Worm (Caenorhabditis elegans) whole organism, L4 larva: ENCODE results near the gene D1046.18.
A peak's percentile ranks its signal among the peaks of the same experiment; 100 is the strongest.

ENCODE experiments used
- F10B5.3 ChIP-seq: sonication (generic microtip); optimal IDR thresholded peaks from 2 replicates; lab custom pipeline; 2016; ENCODE audit warnings: mild to moderate bottlenecking, missing genetic modification characterization, missing compliant biosample characterization
- F37D6.2 ChIP-seq: sonication (generic microtip); optimal IDR thresholded peaks from 2 replicates; lab custom pipeline; 2016; ENCODE audit warnings: mild to moderate bottlenecking, missing genetic modification characterization, missing compliant biosample characterization
- F44E2.7 ChIP-seq: fragments of 200-800 bp; sonication (Bioruptor generic); IDR thresholded peaks from 2 replicates; pipeline ENCODE4 v2.1.2; 2022; ENCODE audit warnings: missing genetic modification characterization, missing compliant biosample characterization
- T20F7.1 ChIP-seq: fragments of 200-800 bp; sonication (Bioruptor generic); optimal IDR thresholded peaks from 2 replicates; lab custom pipeline; 2018; ENCODE audit warnings: mild to moderate bottlenecking, missing genetic modification characterization, missing compliant biosample characterization
- Y48G9A.11 ChIP-seq: fragments of 200-800 bp; sonication (Bioruptor generic); IDR thresholded peaks from 2 replicates; pipeline ENCODE4 v1.3.6; 2022; ENCODE audit warnings: missing genetic modification reagents, missing genetic modification characterization, missing compliant biosample characterization
- Y5F2A.4 ChIP-seq: fragments of 200-800 bp; sonication (Bioruptor generic); optimal IDR thresholded peaks from 2 replicates; lab custom pipeline; 2018; ENCODE audit warnings: mild to moderate bottlenecking, missing genetic modification characterization, missing compliant biosample characterization
- ZK337.2 ChIP-seq: fragments of 200-800 bp; sonication (Bioruptor generic); IDR thresholded peaks from 2 replicates; pipeline ENCODE4 v1.3.6; 2022; ENCODE audit warnings: missing genetic modification reagents, missing genetic modification characterization, missing compliant biosample characterization
- aha-1 ChIP-seq: fragments of 150-350 bp; peaks from one replicate; lab custom pipeline; 2014; ENCODE audit warnings: missing biosample characterization, missing genetic modification characterization
- aly-2 ChIP-seq: sonication (generic microtip); optimal IDR thresholded peaks from 2 replicates; lab custom pipeline; 2018; ENCODE audit warnings: missing biosample characterization, missing genetic modification characterization
- ama-1 ChIP-seq: fragments of 150-350 bp; optimal IDR thresholded peaks from 2 replicates; lab custom pipeline; 2014; ENCODE audit warnings: inconsistent platforms, mixed read lengths
- ceh-20 ChIP-seq: fragments of 200-800 bp; sonication (Bioruptor generic); IDR thresholded peaks from 2 replicates; pipeline ENCODE4 v1.3.6; 2022; ENCODE audit warnings: missing genetic modification reagents, missing genetic modification characterization, missing compliant biosample characterization
- ceh-82 ChIP-seq: sonication (generic microtip); optimal IDR thresholded peaks from 2 replicates; lab custom pipeline; 2017; ENCODE audit warnings: missing biosample characterization, missing genetic modification characterization
- daf-16 ChIP-seq, 3 experiments: sonication (generic microtip); optimal IDR thresholded peaks; 2 replicates each; lab custom pipeline; 2016 to 2017; ENCODE audit warnings: missing genetic modification characterization in 3 of 3, missing genetic modification reagents in 3 of 3, mild to moderate bottlenecking in 2 of 3, missing compliant biosample characterization in 2 of 3, missing biosample characterization in 1 of 3, moderate library complexity in 1 of 3
- dve-1 ChIP-seq: sonication (generic microtip); optimal IDR thresholded peaks from 2 replicates; lab custom pipeline; 2017; ENCODE audit warnings: antibody characterized with exemption, mild to moderate bottlenecking, missing genetic modification characterization, missing compliant biosample characterization; ENCODE audit not compliant: insufficient read depth
- egl-43 ChIP-seq: fragments of 200-800 bp; sonication (Bioruptor generic); IDR thresholded peaks from 2 replicates; pipeline ENCODE4 v1.3.6; 2022; ENCODE audit warnings: missing genetic modification reagents, missing genetic modification characterization, missing compliant biosample characterization
- fkh-10 ChIP-seq: fragments of 150-350 bp; optimal IDR thresholded peaks from 2 replicates; lab custom pipeline; 2014; ENCODE audit warnings: missing biosample characterization, missing genetic modification reagents, missing genetic modification characterization
- hif-1 ChIP-seq, 2 experiments: sonication (generic microtip); optimal IDR thresholded peaks; 2 replicates each; lab custom pipeline; 2016 to 2017; ENCODE audit warnings: missing compliant biosample characterization in 2 of 2, missing genetic modification characterization in 2 of 2, missing genetic modification reagents in 2 of 2, missing genotype in 2 of 2, mild to moderate bottlenecking in 1 of 2
- hlh-11 ChIP-seq: fragments of 200-800 bp; sonication (Bioruptor generic); optimal IDR thresholded peaks from 2 replicates; lab custom pipeline; 2018; ENCODE audit warnings: mild to moderate bottlenecking, missing genetic modification characterization, missing compliant biosample characterization
- hlh-30 ChIP-seq: sonication (generic microtip); optimal IDR thresholded peaks from 2 replicates; lab custom pipeline; 2017; ENCODE audit warnings: antibody characterized with exemption, mild to moderate bottlenecking, missing genetic modification characterization, missing compliant biosample characterization; ENCODE audit not compliant: insufficient read depth
- lim-7 ChIP-seq: fragments of 200-800 bp; sonication (Bioruptor generic); IDR thresholded peaks from 2 replicates; pipeline ENCODE4 v1.3.6; 2022; ENCODE audit warnings: missing genetic modification characterization, missing compliant biosample characterization
- lin-1 ChIP-seq: fragments of 200-800 bp; sonication (Bioruptor generic); IDR thresholded peaks from 2 replicates; pipeline ENCODE4 v1.3.6; 2022; ENCODE audit warnings: missing genetic modification reagents, missing genetic modification characterization, missing compliant biosample characterization
- lin-15B ChIP-seq: fragments of 150-350 bp; sonication (generic microtip); optimal IDR thresholded peaks from 3 replicates; lab custom pipeline; 2014; ENCODE audit warnings: missing biosample characterization, missing genetic modification characterization
- lin-38 ChIP-seq: fragments of 200-800 bp; sonication (Bioruptor generic); IDR thresholded peaks from 2 replicates; pipeline ENCODE4 v1.3.6; 2022; ENCODE audit warnings: missing genetic modification reagents, missing genetic modification characterization, missing compliant biosample characterization
- lin-39 ChIP-seq: fragments of 150-350 bp; optimal IDR thresholded peaks from 2 replicates; lab custom pipeline; 2014; ENCODE audit warnings: missing biosample characterization, missing genetic modification reagents, missing genetic modification characterization
- mdt-29 ChIP-seq: fragments of 200-800 bp; sonication (Bioruptor generic); IDR thresholded peaks from 2 replicates; pipeline ENCODE4 v1.3.6; 2022; ENCODE audit warnings: missing genetic modification reagents, missing genetic modification characterization, missing compliant biosample characterization
- mxl-2 ChIP-seq: fragments of 200-800 bp; sonication (Bioruptor generic); conservative IDR thresholded peaks from 2 replicates; pipeline ENCODE4 v1.3.6; 2022; ENCODE audit warnings: missing genetic modification reagents, missing genetic modification characterization, missing compliant biosample characterization
- mxl-3 ChIP-seq: fragments of 200-800 bp; sonication (Bioruptor generic); optimal IDR thresholded peaks from 2 replicates; lab custom pipeline; 2018; ENCODE audit warnings: mild to moderate bottlenecking, missing genetic modification characterization, missing compliant biosample characterization
- nhr-102 ChIP-seq: sonication (generic microtip); optimal IDR thresholded peaks from 2 replicates; lab custom pipeline; 2016; ENCODE audit warnings: mild to moderate bottlenecking, missing genetic modification characterization, moderate library complexity, missing compliant biosample characterization
- nhr-11 ChIP-seq: fragments of 150-350 bp; optimal IDR thresholded peaks from 2 replicates; lab custom pipeline; 2014; ENCODE audit warnings: missing biosample characterization, missing genetic modification characterization
- nhr-237 ChIP-seq: sonication (generic microtip); optimal IDR thresholded peaks from 2 replicates; lab custom pipeline; 2017; ENCODE audit warnings: missing biosample characterization, missing genetic modification characterization
- nhr-25 ChIP-seq: sonication (generic microtip); optimal IDR thresholded peaks from 2 replicates; lab custom pipeline; 2017; ENCODE audit warnings: missing genetic modification characterization, mild to moderate bottlenecking, missing compliant biosample characterization, antibody characterized with exemption, moderate library complexity, borderline replicate concordance; ENCODE audit not compliant: insufficient read depth
- nhr-48 ChIP-seq: sonication (generic microtip); optimal IDR thresholded peaks from 2 replicates; lab custom pipeline; 2016; ENCODE audit warnings: mild to moderate bottlenecking, missing genetic modification characterization, missing compliant biosample characterization
- nhr-76 ChIP-seq: fragments of 150-350 bp; optimal IDR thresholded peaks from 2 replicates; lab custom pipeline; 2014; ENCODE audit warnings: missing biosample characterization, missing genetic modification characterization
- nhr-77 ChIP-seq: fragments of 150-350 bp; optimal IDR thresholded peaks from 2 replicates; lab custom pipeline; 2014; ENCODE audit warnings: missing biosample characterization, missing genetic modification characterization
- php-3 ChIP-seq: fragments of 200-800 bp; sonication (Bioruptor generic); IDR thresholded peaks from 2 replicates; pipeline ENCODE4 v1.3.6; 2022; ENCODE audit warnings: missing genetic modification reagents, missing genetic modification characterization, missing compliant biosample characterization
- rbr-2 ChIP-seq: sonication (generic microtip); optimal IDR thresholded peaks from 2 replicates; lab custom pipeline; 2016; ENCODE audit warnings: missing genotype, missing genetic modification characterization, missing compliant biosample characterization
- sdz-12 ChIP-seq: fragments of 200-800 bp; sonication (Bioruptor generic); optimal IDR thresholded peaks from 2 replicates; lab custom pipeline; 2018; ENCODE audit warnings: mild to moderate bottlenecking, missing genetic modification characterization, missing compliant biosample characterization
- snpc-1.2 ChIP-seq: fragments of 200-800 bp; sonication (Bioruptor generic); IDR thresholded peaks from 2 replicates; pipeline ENCODE4 v1.3.6; 2022; ENCODE audit warnings: missing genetic modification reagents, missing genetic modification characterization, missing compliant biosample characterization
- spr-3 ChIP-seq: fragments of 200-800 bp; sonication (Bioruptor generic); optimal IDR thresholded peaks from 2 replicates; lab custom pipeline; 2018; ENCODE audit warnings: mild to moderate bottlenecking, missing genetic modification characterization, missing compliant biosample characterization
- unc-39 ChIP-seq: sonication (generic microtip); optimal IDR thresholded peaks from 2 replicates; lab custom pipeline; 2017; ENCODE audit warnings: missing biosample characterization, missing genetic modification characterization
- zfp-3 ChIP-seq: fragments of 200-800 bp; sonication (Bioruptor generic); conservative IDR thresholded peaks from 2 replicates; pipeline ENCODE4 v1.3.6; 2022; ENCODE audit warnings: missing genetic modification reagents, missing genetic modification characterization, missing compliant biosample characterization
- ztf-11 ChIP-seq: fragments of 150-350 bp; optimal IDR thresholded peaks from 2 replicates; lab custom pipeline; 2014; ENCODE audit warnings: missing biosample characterization, missing genetic modification characterization
- ztf-7 ChIP-seq: fragments of 150-350 bp; optimal IDR thresholded peaks from 2 replicates; lab custom pipeline; 2014; ENCODE audit warnings: missing biosample characterization, missing genetic modification characterization

The D1046.18 gene

ce11 chrIV:8893746-8894145 lies 36.3 kb upstream of the D1046.18 start, which contains the start of gene rad-54.L2 (continued):
- TF ChIP-seq Y5F2A.4 (no peak), nhr-11 (tag; lab: Kevin White, UChicago) (peak; percentile 8), dve-1 (tag; lab: Kevin White, UChicago) (peak; percentile 81), lin-38 (GFP tag; lab: Robert Waterston, UW) (peak; percentile 87), lin-39 (tag; lab: Kevin White, UChicago) (no peak), rbr-2 (tag; lab: Kevin White, UChicago) (peak; percentile 60), unc-39 (tag; lab: Kevin White, UChicago) (no peak), sdz-12 (GFP tag; lab: Kevin White, UChicago) (no peak), aha-1 (tag; lab: Kevin White, UChicago) (no peak), nhr-48 (tag; lab: Kevin White, UChicago) (peak; percentile 35), lim-7 (no peak), nhr-25 (tag; lab: Kevin White, UChicago) (no peak), ceh-82 (tag; lab: Kevin White, UChicago) (no peak), aly-2 (tag; lab: Kevin White, UChicago) (no peak), lin-1 (GFP tag; lab: Robert Waterston, UW) (no peak), F10B5.3 (tag; lab: Kevin White, UChicago) (no peak), fkh-10 (GFP tag; lab: Kevin White, UChicago) (peak; percentile 1), hif-1 (tag; optimal IDR thresholded peaks at IDR 0.05; lab: Kevin White, UChicago) (peak in 1 of 2 experiments; percentile 26), egl-43 (GFP tag; lab: Robert Waterston, UW) (no peak), Y48G9A.11 (GFP tag; lab: Robert Waterston, UW) (no peak), F37D6.2 (no peak), ceh-20 (GFP tag; lab: Robert Waterston, UW) (no peak), spr-3 (no peak), ztf-11 (no peak), php-3 (GFP tag; lab: Robert Waterston, UW) (no peak), mxl-2 (GFP tag; lab: Robert Waterston, UW) (no peak), ztf-7 (tag; lab: Kevin White, UChicago) (peak; percentile 5), nhr-237 (tag; lab: Kevin White, UChicago) (no peak), snpc-1.2 (GFP tag; lab: Robert Waterston, UW) (no peak), nhr-76 (tag; lab: Kevin White, UChicago) (no peak), daf-16 (GFP tag; optimal IDR thresholded peaks at IDR 0.05; lab: Kevin White, UChicago) (peak in 1 of 2 experiments; percentile 24), daf-16 (tag; optimal IDR thresholded peaks at IDR 0.05; lab: Kevin White, UChicago) (peak; percentile 88)

- TF ChIP-seq ama-1 (lab: Kevin White, UChicago) (peak; percentile 53), T20F7.1 (GFP tag; lab: Kevin White, UChicago) (no peak), ceh-20 (GFP tag; lab: Robert Waterston, UW) (no peak), ztf-11 (no peak), hlh-30 (tag; lab: Kevin White, UChicago) (no peak), ZK337.2 (GFP tag; lab: Robert Waterston, UW) (no peak), hlh-11 (no peak), F10B5.3 (tag; lab: Kevin White, UChicago) (no peak)
Observed at ce11 chrIV:8901346-8901745, 28.7 kb upstream of the D1046.18 start, which contains the start of gene C27B7.5. TSS of gene C27B7.5 (plus strand) at chrIV:8901646.

ce11 chrIV:8906164-8906563 lies 23.9 kb upstream of the D1046.18 start, which contains the start of gene C27B7.6:
TSS of gene C27B7.6 (minus strand) at chrIV:8906345.
- TF ChIP-seq nhr-77 (tag; lab: Kevin White, UChicago) (no peak), hlh-30 (tag; lab: Kevin White, UChicago) (peak; percentile 56), php-3 (GFP tag; lab: Robert Waterston, UW) (no peak), zfp-3 (GFP tag; lab: Robert Waterston, UW) (no peak), lim-7 (no peak), ceh-20 (GFP tag; lab: Robert Waterston, UW) (no peak), hlh-11 (peak; percentile 3), lin-15B (no peak), mdt-29 (GFP tag; lab: Robert Waterston, UW) (no peak), spr-3 (no peak), lin-1 (GFP tag; lab: Robert Waterston, UW) (no peak), T20F7.1 (GFP tag; lab: Kevin White, UChicago) (no peak), aha-1 (tag; lab: Kevin White, UChicago) (peak; percentile 80), mxl-3 (GFP tag; lab: Kevin White, UChicago) (no peak), lin-38 (GFP tag; lab: Robert Waterston, UW) (no peak), nhr-102 (tag; lab: Kevin White, UChicago) (no peak), mxl-2 (GFP tag; lab: Robert Waterston, UW) (0 out of 2 replicates have a peak, but pooled peaks have one; percentile 36), F44E2.7 (GFP tag; lab: Robert Waterston, UW) (no peak)
